Worm (Caenorhabditis elegans): ENCODE results near the gene mtre-1.

ce11 chrII:8039416-8039815 is 11.0 kb downstream of the mtre-1 start, which contains the start of the genes ubh-4 and algn-6:
- TF ChIP-seq snpc-4 (tag; optimal IDR thresholded peaks at IDR 0.05) (no peak), nhr-28 (tag; optimal IDR thresholded peaks at IDR 0.05) (no peak), unc-39 (tag; optimal IDR thresholded peaks at IDR 0.05) (no peak), ces-1 (GFP tag; optimal IDR thresholded peaks at IDR 0.05) (no peak), pha-4 (tag; optimal IDR thresholded peaks at IDR 0.05) (no peak)
